Worm (Caenorhabditis elegans): Measurements from ENCODE around the gene gtf-2H4.

- TF ChIP-seq cog-1 (tag; optimal IDR thresholded peaks at IDR 0.05) (no peak), ref-1 (GFP tag; conservative IDR thresholded peaks at IDR 0.05) (no peak), klf-2 (GFP tag; conservative IDR thresholded peaks at IDR 0.05) (no peak), tab-1 (GFP tag; IDR thresholded peaks at IDR 0.05) (no peak)
Measured at ce11 chrIV:15476369-15476768, 23.4 kb upstream of the gtf-2H4 start.

Data from whole organism, midembryonic.